Fruit fly (Drosophila melanogaster) whole organism, embryonic: ENCODE results near the gene CG14694.

Experiments
- Ada2b ChIP-seq: fragments of 200-800 bp; sonication (Bioruptor generic); IDR thresholded peaks from 2 replicates; pipeline ENCODE4 v1.3.6; 2022; ENCODE audit warnings: missing biosample characterization, missing genetic modification characterization
- CG1024 ChIP-seq: fragments of 200-800 bp; sonication (Bioruptor generic); IDR thresholded peaks from 2 replicates; pipeline ENCODE4 v1.3.6; 2022; ENCODE audit warnings: missing biosample characterization, missing genetic modification characterization
- CG10274 ChIP-seq: fragments of 200-800 bp; sonication (Bioruptor generic); optimal IDR thresholded peaks from 3 replicates; lab custom pipeline; 2017; ENCODE audit warnings: missing biosample characterization, mild to moderate bottlenecking, missing genetic modification characterization
- CG10654 ChIP-seq: fragments of 200-800 bp; sonication (Bioruptor generic); optimal IDR thresholded peaks from 2 replicates; lab custom pipeline; 2016; ENCODE audit warnings: missing biosample characterization, missing genetic modification characterization
- CG12299 ChIP-seq: fragments of 200-800 bp; sonication (Bioruptor generic); optimal IDR thresholded peaks from 2 replicates; lab custom pipeline; 2018; ENCODE audit warnings: missing biosample characterization, mild to moderate bottlenecking, missing genetic modification characterization
- CG14667 ChIP-seq: fragments of 200-800 bp; sonication (Bioruptor generic); IDR thresholded peaks from 2 replicates; pipeline ENCODE4 v1.3.6; 2022; ENCODE audit warnings: missing biosample characterization, missing genetic modification characterization
- CG17328 ChIP-seq: fragments of 200-800 bp; sonication (Bioruptor generic); IDR thresholded peaks from 2 replicates; pipeline ENCODE4 v1.3.6; 2022; ENCODE audit warnings: missing biosample characterization, missing genetic modification characterization
- CG17359 ChIP-seq: fragments of 200-800 bp; sonication (Bioruptor generic); optimal IDR thresholded peaks from 3 replicates; lab custom pipeline; 2018; ENCODE audit warnings: missing biosample characterization, mild to moderate bottlenecking, missing genetic modification characterization, moderate library complexity
- CG17361 ChIP-seq: fragments of 200-800 bp; sonication (Bioruptor generic); IDR thresholded peaks from 3 replicates; pipeline ENCODE4 v1.3.6; 2022; ENCODE audit warnings: missing biosample characterization, missing genetic modification characterization
- CG17568 ChIP-seq: fragments of 200-800 bp; sonication (Bioruptor generic); optimal IDR thresholded peaks from 2 replicates; lab custom pipeline; 2018; ENCODE audit warnings: missing biosample characterization, mild to moderate bottlenecking, missing genetic modification characterization, moderate library complexity
- CG17829 ChIP-seq: fragments of 200-800 bp; optimal IDR thresholded peaks from 2 replicates; lab custom pipeline; 2019; ENCODE audit warnings: missing biosample characterization, mild to moderate bottlenecking, missing genetic modification characterization, moderate library complexity
- CG2875 ChIP-seq: fragments of 200-800 bp; sonication (Bioruptor generic); optimal IDR thresholded peaks from 2 replicates; lab custom pipeline; 2017; ENCODE audit warnings: missing biosample characterization, mild to moderate bottlenecking, missing genetic modification characterization, missing genetic modification reagents
- CG3065 ChIP-seq: fragments of 200-800 bp; sonication (Bioruptor generic); optimal IDR thresholded peaks from 2 replicates; lab custom pipeline; 2016; ENCODE audit warnings: missing biosample characterization, missing genetic modification characterization
- CG33557 ChIP-seq: fragments of 200-800 bp; sonication (Bioruptor generic); optimal IDR thresholded peaks from 2 replicates; lab custom pipeline; 2019; ENCODE audit warnings: missing biosample characterization, mild to moderate bottlenecking, missing genetic modification characterization, moderate library complexity
- CG3847 ChIP-seq: fragments of 200-800 bp; sonication (Bioruptor generic); IDR thresholded peaks from 2 replicates; pipeline ENCODE4 v1.3.6; 2022; ENCODE audit warnings: missing biosample characterization, missing genetic modification characterization
- CG5245 ChIP-seq: fragments of 200-800 bp; sonication (Bioruptor generic); optimal IDR thresholded peaks from 3 replicates; lab custom pipeline; 2016; ENCODE audit warnings: missing biosample characterization, missing genetic modification characterization
- CG6689 ChIP-seq: fragments of 200-800 bp; sonication (Bioruptor generic); IDR thresholded peaks from 2 replicates; pipeline ENCODE4 v1.3.6; 2022; ENCODE audit warnings: missing biosample characterization, missing genetic modification characterization
- CG8290 ChIP-seq, 3 experiments: fragments of 200-800 bp; sonication (Bioruptor generic); optimal IDR thresholded peaks; 2 replicates each; lab custom pipeline; 2016 to 2019; ENCODE audit warnings: missing biosample characterization in 3 of 3, missing genetic modification characterization in 3 of 3, mild to moderate bottlenecking in 2 of 3, moderate library complexity in 1 of 3
- CG8478 ChIP-seq: fragments of >200 bp; optimal IDR thresholded peaks from 2 replicates; lab custom pipeline; 2018
- CG9215 ChIP-seq: fragments of 200-800 bp; sonication (Bioruptor generic); IDR thresholded peaks from 2 replicates; pipeline ENCODE4 v1.3.6; 2022; ENCODE audit warnings: missing biosample characterization, missing genetic modification characterization
- CG9727 ChIP-seq: fragments of 200-800 bp; sonication (Bioruptor generic); optimal IDR thresholded peaks from 3 replicates; lab custom pipeline; 2017; ENCODE audit warnings: missing biosample characterization, mild to moderate bottlenecking, missing genetic modification characterization
- CG9932 ChIP-seq: fragments of 200-800 bp; sonication (Bioruptor generic); IDR thresholded peaks from 2 replicates; pipeline ENCODE4 v1.3.6; 2022; ENCODE audit warnings: missing biosample characterization, missing genetic modification characterization
- CrebB ChIP-seq: fragments of 200-800 bp; sonication (Bioruptor generic); optimal IDR thresholded peaks from 3 replicates; lab custom pipeline; 2018; ENCODE audit warnings: missing biosample characterization, mild to moderate bottlenecking, missing genetic modification characterization
- D19A ChIP-seq: fragments of 200-800 bp; optimal IDR thresholded peaks from 3 replicates; lab custom pipeline; 2019; ENCODE audit warnings: missing biosample characterization, mild to moderate bottlenecking, missing genetic modification characterization, moderate library complexity
- Fer3 ChIP-seq: fragments of 200-800 bp; sonication (Bioruptor generic); optimal IDR thresholded peaks from 2 replicates; lab custom pipeline; 2018; ENCODE audit warnings: missing biosample characterization, mild to moderate bottlenecking, missing genetic modification characterization, moderate library complexity
- HmgZ ChIP-seq: fragments of 200-800 bp; sonication (Bioruptor generic); optimal IDR thresholded peaks from 2 replicates; lab custom pipeline; 2018; ENCODE audit warnings: missing biosample characterization, mild to moderate bottlenecking, missing genetic modification characterization
- Hr78 ChIP-seq, 2 experiments: fragments of 200-800 bp in 1 of 2; fragments of >200 bp in 1 of 2; sonication (Bioruptor generic) in 1 of 2; optimal IDR thresholded peaks; 2 replicates each; lab custom pipeline; 2017 to 2019; ENCODE audit warnings: missing biosample characterization in 2 of 2, missing genetic modification characterization in 2 of 2, mild to moderate bottlenecking in 1 of 2, moderate library complexity in 1 of 2
- Kr ChIP-seq: fragments of 200-800 bp; sonication (Bioruptor generic); optimal IDR thresholded peaks from 2 replicates; lab custom pipeline; 2017; ENCODE audit warnings: missing biosample characterization, mild to moderate bottlenecking, missing genetic modification characterization
- Med ChIP-seq: fragments of 200-800 bp; sonication (Bioruptor generic); peaks from one replicate; lab custom pipeline; 2016; ENCODE audit warnings: missing biosample characterization, missing genetic modification characterization, mild to moderate bottlenecking, inconsistent platforms, moderate library complexity
- Nf-YA ChIP-seq: fragments of 200-800 bp; sonication (Bioruptor generic); IDR thresholded peaks from 2 replicates; pipeline ENCODE4 v1.3.6; 2022; ENCODE audit warnings: missing biosample characterization, missing genetic modification characterization
- Pdp1 ChIP-seq, 2 experiments: fragments of 200-800 bp; sonication (Bioruptor generic); optimal IDR thresholded peaks; 3 replicates each; lab custom pipeline; 2016; ENCODE audit warnings: missing biosample characterization in 2 of 2, missing genetic modification characterization in 2 of 2, mild to moderate bottlenecking in 1 of 2, moderate library complexity in 1 of 2
- al ChIP-seq: fragments of 200-800 bp; sonication (Bioruptor generic); IDR thresholded peaks from 2 replicates; pipeline ENCODE4 v1.3.6; 2022; ENCODE audit warnings: missing biosample characterization, missing genetic modification characterization
- ase ChIP-seq: fragments of 200-800 bp; sonication (Bioruptor generic); IDR thresholded peaks from 3 replicates; pipeline ENCODE4 v1.3.6; 2022; ENCODE audit warnings: missing biosample characterization, missing genetic modification characterization
- bab2 ChIP-seq: fragments of 200-800 bp; sonication (Bioruptor generic); optimal IDR thresholded peaks from 2 replicates; lab custom pipeline; 2016; ENCODE audit warnings: missing biosample characterization, missing genetic modification characterization
- croc ChIP-seq: fragments of 200-800 bp; sonication (Bioruptor generic); conservative IDR thresholded peaks from 3 replicates; pipeline ENCODE4 v1.3.6; 2022; ENCODE audit warnings: missing biosample characterization, missing genetic modification characterization
- cwo ChIP-seq: fragments of 200-800 bp; sonication (Bioruptor generic); optimal IDR thresholded peaks from 3 replicates; lab custom pipeline; 2017; ENCODE audit warnings: missing biosample characterization, missing genetic modification characterization, mild to moderate bottlenecking, moderate library complexity, missing genetic modification reagents
- da ChIP-seq: fragments of 200-800 bp; sonication (Bioruptor generic); optimal IDR thresholded peaks from 2 replicates; lab custom pipeline; 2016; ENCODE audit warnings: missing biosample characterization, missing genetic modification characterization
- dpn ChIP-seq, 2 experiments: fragments of 200-800 bp; sonication (Bioruptor generic); optimal IDR thresholded peaks; 3 replicates each; lab custom pipeline; 2016; ENCODE audit warnings: missing biosample characterization in 2 of 2, missing genetic modification characterization in 2 of 2
- ems ChIP-seq: fragments of 200-800 bp; sonication (Bioruptor generic); optimal IDR thresholded peaks from 3 replicates; lab custom pipeline; 2016; ENCODE audit warnings: missing biosample characterization, missing genetic modification characterization
- jing ChIP-seq: fragments of 200-800 bp; sonication (Bioruptor generic); optimal IDR thresholded peaks from 2 replicates; lab custom pipeline; 2018; ENCODE audit warnings: missing biosample characterization, mild to moderate bottlenecking, missing genetic modification characterization
- lmd ChIP-seq: fragments of 200-800 bp; sonication (Bioruptor generic); IDR thresholded peaks from 2 replicates; pipeline ENCODE4 v1.3.6; 2022; ENCODE audit warnings: missing biosample characterization, missing genetic modification characterization
- nerfin-2 ChIP-seq: fragments of 200-800 bp; sonication (Bioruptor generic); IDR thresholded peaks from 2 replicates; pipeline ENCODE4 v1.3.6; 2022; ENCODE audit warnings: missing biosample characterization, missing genetic modification characterization; ENCODE audit not compliant: partially characterized antibody
- oc ChIP-seq: fragments of 200-800 bp; sonication (Bioruptor generic); optimal IDR thresholded peaks from 2 replicates; lab custom pipeline; 2018; ENCODE audit warnings: missing biosample characterization, mild to moderate bottlenecking, missing genetic modification characterization, moderate library complexity
- rib ChIP-seq: fragments of 200-800 bp; sonication (Bioruptor generic); IDR thresholded peaks from 2 replicates; pipeline ENCODE4 v1.3.6; 2022; ENCODE audit warnings: missing biosample characterization, missing genetic modification characterization
- ro ChIP-seq: fragments of 200-800 bp; sonication (Bioruptor generic); IDR thresholded peaks from 2 replicates; pipeline ENCODE4 v1.3.6; 2022; ENCODE audit warnings: missing biosample characterization, missing genetic modification characterization
- sim ChIP-seq: fragments of 200-800 bp; sonication (Bioruptor generic); IDR thresholded peaks from 2 replicates; pipeline ENCODE4 v1.3.6; 2022; ENCODE audit warnings: missing biosample characterization, missing genetic modification characterization
- toy ChIP-seq: fragments of 200-800 bp; sonication (Bioruptor generic); IDR thresholded peaks from 2 replicates; pipeline ENCODE4 v1.3.6; 2022; ENCODE audit warnings: missing biosample characterization, missing genetic modification characterization
- ttk ChIP-seq: fragments of 200-800 bp; sonication (Bioruptor generic); IDR thresholded peaks from 2 replicates; pipeline ENCODE4 v2.1.2; 2022; ENCODE audit warnings: missing biosample characterization, missing genetic modification characterization
- wor ChIP-seq: fragments of 200-800 bp; sonication (Bioruptor generic); IDR thresholded peaks from 2 replicates; pipeline ENCODE4 v1.3.6; 2022; ENCODE audit warnings: missing biosample characterization, missing genetic modification characterization
- z ChIP-seq: fragments of 200-800 bp; sonication (Bioruptor generic); IDR thresholded peaks from 3 replicates; pipeline ENCODE4 v1.3.6; 2022; ENCODE audit warnings: missing biosample characterization, missing genetic modification characterization

CG14694 gene

dm6 chr3R:10884031-10884677, 24.5 kb upstream of the CG14694 start (continued):
- TF ChIP-seq wor (GFP tag; lab: Robert Waterston, UW), result no peak
- TF ChIP-seq Nf-YA, result 0 out of 2 replicates have a peak, but pooled peaks have one; percentile 32
- TF ChIP-seq croc, result no peak; the same call in 2 of the 3 replicates
- TF ChIP-seq CG6689 (GFP tag; lab: Robert Waterston, UW), result peak; percentile 80
- no peak for TF ChIP-seq nerfin-2 (GFP tag; lab: Robert Waterston, UW)
- peak; percentile 80 for TF ChIP-seq Fer3 (tag; lab: Kevin White, UChicago)
- TF ChIP-seq CrebB (tag; lab: Kevin White, UChicago), result peak; percentile 52
- peak; percentile 84 for TF ChIP-seq rib
- TF ChIP-seq CG17328, result peak; percentile 52
- TF ChIP-seq HmgZ, result peak; percentile 58
- peak; percentile 71; the same call in 1 of the 2 replicates for TF ChIP-seq toy
- TF ChIP-seq CG2875 (GFP tag; lab: Kevin White, UChicago), result peak; percentile 35
- peak; percentile 6 to 34 for TF ChIP-seq dpn (GFP tag; optimal IDR thresholded peaks at IDR 0.05; lab: Kevin White, UChicago)
- TF ChIP-seq CG9215 (GFP tag; lab: Robert Waterston, UW), result peak; percentile 72
- TF ChIP-seq da (GFP tag; lab: Kevin White, UChicago), result no peak
- peak; percentile 42 for TF ChIP-seq CG5245
- TF ChIP-seq CG17568 (GFP tag; lab: Kevin White, UChicago), result peak; percentile 16
- no peak for TF ChIP-seq CG8478
- TF ChIP-seq CG10274 (GFP tag; lab: Kevin White, UChicago), result peak; percentile 51
- peak; percentile 83 for TF ChIP-seq lmd (GFP tag; lab: Robert Waterston, UW)
- TF ChIP-seq CG12299 (tag; lab: Kevin White, UChicago), result peak; percentile 33
- TF ChIP-seq CG3065 (GFP tag; lab: Kevin White, UChicago), result no peak
- TF ChIP-seq CG33557 (GFP tag; lab: Kevin White, UChicago), result no peak
- peak; percentile 65 for TF ChIP-seq CG14667 (GFP tag; lab: Robert Waterston, UW)
- peak; percentile 40 for TF ChIP-seq ro
- peak; percentile 82 for TF ChIP-seq al (GFP tag; lab: Robert Waterston, UW)
- no peak for TF ChIP-seq z (GFP tag; lab: Robert Waterston, UW)
- TF ChIP-seq CG17361, result peak; percentile 69
- TF ChIP-seq ems (GFP tag; lab: Kevin White, UChicago), result peak; percentile 40
- peak; percentile 75 for TF ChIP-seq Ada2b (GFP tag; lab: Robert Waterston, UW)
- peak; percentile 70 for TF ChIP-seq CG3847 (GFP tag; lab: Robert Waterston, UW)
- TF ChIP-seq CG17359 (tag; lab: Kevin White, UChicago), result peak; percentile 88
- TF ChIP-seq CG10654 (GFP tag; lab: Kevin White, UChicago), result peak; percentile 31
- peak; percentile 66 for TF ChIP-seq CG17829
- peak; percentile 82 for TF ChIP-seq D19A (tag; lab: Kevin White, UChicago)
- TF ChIP-seq CG1024 (GFP tag; lab: Robert Waterston, UW), result peak; percentile 65; the same call in 1 of the 2 replicates
- TF ChIP-seq Med (GFP tag; lab: Kevin White, UChicago), result peak; percentile 88
- peak; percentile 2 for TF ChIP-seq jing (GFP tag; lab: Kevin White, UChicago)
- peak; percentile 74 for TF ChIP-seq cwo
- peak; percentile 31 to 48 for TF ChIP-seq Pdp1 (GFP tag; optimal IDR thresholded peaks at IDR 0.05; lab: Kevin White, UChicago)
- peak; percentile 77 for TF ChIP-seq CG9727 (GFP tag; lab: Kevin White, UChicago)
- peak in 1 of 2 experiments; percentile 21 for TF ChIP-seq Hr78 (GFP tag; optimal IDR thresholded peaks at IDR 0.05; lab: Kevin White, UChicago)
- 0 out of 2 replicates have a peak, but pooled peaks have one; percentile 34 for TF ChIP-seq sim (GFP tag; lab: Robert Waterston, UW)
- TF ChIP-seq CG9932 (GFP tag; lab: Robert Waterston, UW), result peak; percentile 83
- peak; percentile 90 for TF ChIP-seq ase
- no peak for TF ChIP-seq Kr (GFP tag; lab: Kevin White, UChicago)
- TF ChIP-seq ttk (GFP tag; lab: Robert Waterston, UW), result peak; percentile 74
- peak; percentile 19 for TF ChIP-seq bab2 (GFP tag; lab: Kevin White, UChicago)
- TF ChIP-seq CG8290 (GFP tag; optimal IDR thresholded peaks at IDR 0.05; lab: Kevin White, UChicago), result no peak
- TF ChIP-seq CG8290 (tag; optimal IDR thresholded peaks at IDR 0.05; lab: Kevin White, UChicago), result peak in 1 of 2 experiments; percentile 71
- no peak for TF ChIP-seq oc (tag; lab: Kevin White, UChicago)
